Fruit fly (Drosophila melanogaster) whole organism, embryonic: Measurements from ENCODE around the gene Sgs5.

Experiments used
- CG10462 ChIP-seq: fragments of 200-800 bp; sonication (Bioruptor generic); optimal IDR thresholded peaks from 2 replicates; lab custom pipeline; 2016; ENCODE audit warnings: missing biosample characterization, missing genetic modification characterization
- CG11247 ChIP-seq: fragments of 200-800 bp; sonication (Bioruptor generic); IDR thresholded peaks from 2 replicates; pipeline ENCODE4 v1.3.6; 2022; ENCODE audit warnings: missing biosample characterization, missing genetic modification characterization
- CG32532 ChIP-seq: fragments of 200-800 bp; sonication (Bioruptor generic); IDR thresholded peaks from 2 replicates; pipeline ENCODE4 v1.3.6; 2022; ENCODE audit warnings: missing biosample characterization, missing genetic modification characterization
- Gug ChIP-seq: fragments of 200-800 bp; sonication (Bioruptor generic); IDR thresholded peaks from 4 replicates; pipeline ENCODE4 v1.3.6; 2022; ENCODE audit warnings: missing biosample characterization, missing genetic modification characterization
- grau ChIP-seq: fragments of 200-800 bp; optimal IDR thresholded peaks from 3 replicates; lab custom pipeline; 2019; ENCODE audit warnings: missing biosample characterization, mild to moderate bottlenecking, missing genetic modification characterization, moderate library complexity
- klu ChIP-seq: fragments of 200-800 bp; sonication (Bioruptor generic); IDR thresholded peaks from 2 replicates; pipeline ENCODE4 v1.3.6; 2022; ENCODE audit warnings: missing biosample characterization, missing genetic modification characterization
- tna ChIP-seq: fragments of 200-800 bp; sonication (Bioruptor generic); IDR thresholded peaks from 2 replicates; pipeline ENCODE4 v1.3.6; 2022; ENCODE audit warnings: missing biosample characterization, missing genetic modification characterization; ENCODE audit not compliant: partially characterized antibody
- zfh2 ChIP-seq: fragments of 200-800 bp; sonication (Bioruptor generic); optimal IDR thresholded peaks from 2 replicates; lab custom pipeline; 2016; ENCODE audit warnings: missing biosample characterization, missing genetic modification characterization

- TF ChIP-seq Gug (GFP tag; lab: Robert Waterston, UW) (no peak), klu (GFP tag; lab: Robert Waterston, UW) (no peak), CG32532 (no peak), CG11247 (no peak), CG10462 (GFP tag; lab: Kevin White, UChicago) (no peak), tna (GFP tag; lab: Robert Waterston, UW) (no peak), grau (tag; lab: Kevin White, UChicago) (no peak), zfh2 (GFP tag; lab: Kevin White, UChicago) (no peak)
These were observed 34.0 kb upstream of the Sgs5 start for dm6 chr3R:17561175-17561574.
